Fruit fly (Drosophila melanogaster) whole organism, embryonic: Measurements from ENCODE around the gene prd1.
A peak's percentile ranks its signal among the peaks of the same experiment; 100 is the strongest.

Source experiments
- Atf-2 ChIP-seq: fragments of 200-800 bp; sonication (Bioruptor generic); optimal IDR thresholded peaks from 2 replicates; lab custom pipeline; 2016; ENCODE audit warnings: missing biosample characterization, missing genetic modification characterization
- BEAF-32 ChIP-seq: fragments of 200-800 bp; sonication (Bioruptor generic); optimal IDR thresholded peaks from 3 replicates; lab custom pipeline; 2017; ENCODE audit warnings: missing biosample characterization, missing genetic modification characterization, mild to moderate bottlenecking, moderate library complexity, missing genetic modification reagents
- Bdp1 ChIP-seq: fragments of 200-800 bp; sonication (Bioruptor generic); optimal IDR thresholded peaks from 3 replicates; lab custom pipeline; 2016; ENCODE audit warnings: missing biosample characterization, missing genetic modification characterization
- CG10431 ChIP-seq: fragments of 200-800 bp; sonication (Bioruptor generic); optimal IDR thresholded peaks from 3 replicates; lab custom pipeline; 2018; ENCODE audit warnings: missing biosample characterization, mild to moderate bottlenecking, missing genetic modification characterization
- CG10654 ChIP-seq: fragments of 200-800 bp; sonication (Bioruptor generic); optimal IDR thresholded peaks from 2 replicates; lab custom pipeline; 2016; ENCODE audit warnings: missing biosample characterization, missing genetic modification characterization
- CG10959 ChIP-seq: fragments of 200-800 bp; sonication (Bioruptor generic); IDR thresholded peaks from 2 replicates; pipeline ENCODE4 v1.3.6; 2022; ENCODE audit warnings: missing biosample characterization, missing genetic modification characterization
- CG13424 ChIP-seq: fragments of 200-800 bp; sonication (Bioruptor generic); optimal IDR thresholded peaks from 2 replicates; lab custom pipeline; 2019; ENCODE audit warnings: missing biosample characterization, mild to moderate bottlenecking, missing genetic modification characterization, moderate library complexity
- CG15514 ChIP-seq: fragments of 200-800 bp; sonication (Bioruptor generic); optimal IDR thresholded peaks from 3 replicates; lab custom pipeline; 2017; ENCODE audit warnings: missing biosample characterization, missing genetic modification characterization, mild to moderate bottlenecking, moderate library complexity, missing genetic modification reagents
- CG17186 ChIP-seq: fragments of 200-800 bp; sonication (Bioruptor generic); optimal IDR thresholded peaks from 3 replicates; lab custom pipeline; 2017; ENCODE audit warnings: missing biosample characterization, missing genetic modification reagents, missing genetic modification characterization
- CG18262 ChIP-seq: fragments of 200-800 bp; optimal IDR thresholded peaks from 3 replicates; lab custom pipeline; 2019; ENCODE audit warnings: missing biosample characterization, mild to moderate bottlenecking, missing genetic modification characterization, moderate library complexity
- CG2875 ChIP-seq: fragments of 200-800 bp; sonication (Bioruptor generic); optimal IDR thresholded peaks from 2 replicates; lab custom pipeline; 2017; ENCODE audit warnings: missing biosample characterization, mild to moderate bottlenecking, missing genetic modification characterization, missing genetic modification reagents
- CG30403 ChIP-seq: fragments of 200-800 bp; sonication (Bioruptor generic); optimal IDR thresholded peaks from 3 replicates; lab custom pipeline; 2016; ENCODE audit warnings: missing biosample characterization, missing genetic modification characterization
- CG32532 ChIP-seq: fragments of 200-800 bp; sonication (Bioruptor generic); IDR thresholded peaks from 2 replicates; pipeline ENCODE4 v1.3.6; 2022; ENCODE audit warnings: missing biosample characterization, missing genetic modification characterization
- CG3726 ChIP-seq: fragments of 200-800 bp; sonication (Bioruptor generic); IDR thresholded peaks from 3 replicates; pipeline ENCODE4, ENCODE4 v1.3.6; 2022; ENCODE audit warnings: missing biosample characterization, missing genetic modification characterization
- CG3838 ChIP-seq: fragments of 200-800 bp; sonication (Bioruptor generic); optimal IDR thresholded peaks from 3 replicates; lab custom pipeline; 2016; ENCODE audit warnings: missing biosample characterization, missing genetic modification characterization
- CG4617 ChIP-seq: fragments of 200-800 bp; sonication (Bioruptor generic); optimal IDR thresholded peaks from 3 replicates; lab custom pipeline; 2016; ENCODE audit warnings: missing biosample characterization, missing genetic modification characterization, borderline replicate concordance
- CG6765 ChIP-seq: fragments of 200-800 bp; sonication (Bioruptor generic); optimal IDR thresholded peaks from 3 replicates; lab custom pipeline; 2017; ENCODE audit warnings: missing biosample characterization, mild to moderate bottlenecking, missing genetic modification characterization
- CG6854 ChIP-seq: fragments of 200-800 bp; sonication (Bioruptor generic); optimal IDR thresholded peaks from 3 replicates; lab custom pipeline; 2017; ENCODE audit warnings: missing biosample characterization, mild to moderate bottlenecking, missing genetic modification characterization
- CG8290 ChIP-seq, 3 experiments: fragments of 200-800 bp; sonication (Bioruptor generic); optimal IDR thresholded peaks; 2 replicates each; lab custom pipeline; 2016 to 2019; ENCODE audit warnings: missing biosample characterization in 3 of 3, missing genetic modification characterization in 3 of 3, mild to moderate bottlenecking in 2 of 3, moderate library complexity in 1 of 3
- Doc2 ChIP-seq: fragments of 200-800 bp; sonication (Bioruptor generic); IDR thresholded peaks from 2 replicates; pipeline ENCODE4 v1.3.6; 2022; ENCODE audit warnings: missing biosample characterization, missing genetic modification characterization
- Fer3 ChIP-seq: fragments of 200-800 bp; sonication (Bioruptor generic); optimal IDR thresholded peaks from 2 replicates; lab custom pipeline; 2018; ENCODE audit warnings: missing biosample characterization, mild to moderate bottlenecking, missing genetic modification characterization, moderate library complexity
- HLHmδ ChIP-seq: fragments of 200-800 bp; sonication (Bioruptor generic); optimal IDR thresholded peaks from 2 replicates; lab custom pipeline; 2018; ENCODE audit warnings: missing biosample characterization, mild to moderate bottlenecking, missing genetic modification characterization, moderate library complexity
- Hr51 ChIP-seq, 2 experiments: fragments of 200-800 bp; sonication (Bioruptor generic); optimal IDR thresholded peaks; 2 replicates in 1 of 2; 3 replicates in 1 of 2; lab custom pipeline; 2016 to 2018; ENCODE audit warnings: missing biosample characterization in 2 of 2, missing genetic modification characterization in 2 of 2, mild to moderate bottlenecking in 1 of 2, moderate library complexity in 1 of 2
- Lhr ChIP-seq: fragments of 200-800 bp; sonication (Bioruptor generic); optimal IDR thresholded peaks from 3 replicates; lab custom pipeline; 2017; ENCODE audit warnings: mild to moderate bottlenecking, missing biosample characterization, missing genetic modification reagents, missing genetic modification characterization
- Sin3A ChIP-seq: fragments of >200 bp; optimal IDR thresholded peaks from 2 replicates; lab custom pipeline; 2018
- Sox102F ChIP-seq: fragments of 200-800 bp; sonication (Bioruptor generic); optimal IDR thresholded peaks from 2 replicates; lab custom pipeline; 2018; ENCODE audit warnings: missing biosample characterization, mild to moderate bottlenecking, missing genetic modification characterization, moderate library complexity
- Spps ChIP-seq: fragments of 200-800 bp; sonication (Bioruptor generic); optimal IDR thresholded peaks from 2 replicates; lab custom pipeline; 2018; ENCODE audit warnings: missing biosample characterization, mild to moderate bottlenecking, missing genetic modification characterization
- Trl ChIP-seq, 3 experiments: fragments of >200 bp in 2 of 3; fragments of 200-800 bp in 1 of 3; sonication (Bioruptor generic) in 1 of 3; optimal IDR thresholded peaks; 2 replicates in 1 of 3; 3 replicates in 2 of 3; lab custom pipeline; 2016 to 2017; ENCODE audit warnings: missing biosample characterization in 1 of 3, missing genetic modification characterization in 1 of 3
- br ChIP-seq: fragments of >200 bp; optimal IDR thresholded peaks from 2 replicates; lab custom pipeline; 2017
- caup ChIP-seq: fragments of 200-800 bp; sonication (Bioruptor generic); optimal IDR thresholded peaks from 3 replicates; lab custom pipeline; 2017; ENCODE audit warnings: missing biosample characterization, mild to moderate bottlenecking, missing genetic modification characterization, moderate library complexity; ENCODE audit not compliant: severe bottlenecking
- cwo ChIP-seq: fragments of 200-800 bp; sonication (Bioruptor generic); optimal IDR thresholded peaks from 3 replicates; lab custom pipeline; 2017; ENCODE audit warnings: missing biosample characterization, missing genetic modification characterization, mild to moderate bottlenecking, moderate library complexity, missing genetic modification reagents
- danr ChIP-seq: fragments of 200-800 bp; sonication (Bioruptor generic); IDR thresholded peaks from 2 replicates; pipeline ENCODE4 v1.3.6; 2022; ENCODE audit warnings: missing biosample characterization, missing genetic modification characterization
- dm ChIP-seq: fragments of 200-800 bp; sonication (Bioruptor generic); optimal IDR thresholded peaks from 3 replicates; lab custom pipeline; 2016; ENCODE audit warnings: missing biosample characterization, missing genetic modification characterization
- eyg ChIP-seq: fragments of 200-800 bp; sonication (Bioruptor generic); optimal IDR thresholded peaks from 3 replicates; lab custom pipeline; 2016; ENCODE audit warnings: missing biosample characterization, missing genetic modification characterization
- gce ChIP-seq: fragments of 200-800 bp; sonication (Bioruptor generic); IDR thresholded peaks from 3 replicates; pipeline ENCODE4 v1.3.6; 2022; ENCODE audit warnings: missing biosample characterization, missing genetic modification characterization
- ind ChIP-seq: fragments of 200-800 bp; sonication (Bioruptor generic); optimal IDR thresholded peaks from 3 replicates; lab custom pipeline; 2016; ENCODE audit warnings: missing biosample characterization, missing genetic modification characterization
- jumu ChIP-seq: fragments of 200-800 bp; sonication (Bioruptor generic); optimal IDR thresholded peaks from 3 replicates; lab custom pipeline; 2016; ENCODE audit warnings: missing biosample characterization, missing genetic modification characterization
- oc ChIP-seq: fragments of 200-800 bp; sonication (Bioruptor generic); optimal IDR thresholded peaks from 2 replicates; lab custom pipeline; 2018; ENCODE audit warnings: missing biosample characterization, mild to moderate bottlenecking, missing genetic modification characterization, moderate library complexity
- pan ChIP-seq, 4 experiments: fragments of >200 bp in 3 of 4; fragments of 200-800 bp in 1 of 4; sonication (Bioruptor generic) in 1 of 4; optimal IDR thresholded peaks in 3 of 4; IDR thresholded peaks in 1 of 4; 2 replicates each; pipeline versions ENCODE4 v1.3.6 to Lab custom; 2017 to 2022; ENCODE audit warnings: missing biosample characterization in 2 of 4, missing genetic modification characterization in 2 of 4, mixed read lengths in 1 of 4
- pnt ChIP-seq: fragments of 200-800 bp; sonication (Bioruptor generic); optimal IDR thresholded peaks from 3 replicates; lab custom pipeline; 2016; ENCODE audit warnings: missing biosample characterization, missing genetic modification characterization
- psq ChIP-seq: fragments of 200-800 bp; sonication (Bioruptor generic); optimal IDR thresholded peaks from 2 replicates; lab custom pipeline; 2017; ENCODE audit warnings: missing biosample characterization, missing genetic modification characterization
- ranshi ChIP-seq: fragments of 200-800 bp; sonication (Bioruptor generic); IDR thresholded peaks from 2 replicates; pipeline ENCODE4 v1.3.6; 2022; ENCODE audit warnings: missing biosample characterization, missing genetic modification characterization
- salm ChIP-seq: fragments of 200-800 bp; sonication (Bioruptor generic); optimal IDR thresholded peaks from 2 replicates; lab custom pipeline; 2018; ENCODE audit warnings: missing biosample characterization, mild to moderate bottlenecking, missing genetic modification characterization
- sd ChIP-seq: fragments of 200-800 bp; sonication (Bioruptor generic); optimal IDR thresholded peaks from 3 replicates; lab custom pipeline; 2018; ENCODE audit warnings: missing biosample characterization, mild to moderate bottlenecking, missing genetic modification characterization, moderate library complexity
- sens ChIP-seq: fragments of 200-800 bp; sonication (Bioruptor generic); peaks from one replicate; lab custom pipeline; 2016; ENCODE audit warnings: missing biosample characterization, missing genetic modification characterization
- sna ChIP-seq: fragments of 200-800 bp; sonication (Bioruptor generic); IDR thresholded peaks from 2 replicates; pipeline ENCODE4 v1.3.6; 2022; ENCODE audit warnings: missing biosample characterization, missing genetic modification characterization; ENCODE audit not compliant: partially characterized antibody
- so ChIP-seq: fragments of 200-800 bp; sonication (Bioruptor generic); IDR thresholded peaks from 3 replicates; pipeline ENCODE4 v1.3.6; 2022; ENCODE audit warnings: missing biosample characterization, missing genetic modification characterization
- stc ChIP-seq: fragments of 200-800 bp; sonication (Bioruptor generic); IDR thresholded peaks from 2 replicates; pipeline ENCODE4 v1.3.6; 2022; ENCODE audit warnings: missing biosample characterization, missing genetic modification characterization
- toy ChIP-seq: fragments of 200-800 bp; sonication (Bioruptor generic); IDR thresholded peaks from 2 replicates; pipeline ENCODE4 v1.3.6; 2022; ENCODE audit warnings: missing biosample characterization, missing genetic modification characterization
- tup ChIP-seq: fragments of 200-800 bp; sonication (Bioruptor generic); optimal IDR thresholded peaks from 2 replicates; lab custom pipeline; 2016; ENCODE audit warnings: missing biosample characterization, mild to moderate bottlenecking, missing genetic modification characterization, moderate library complexity

Gene prd1

dm6 chr3R:11759185-11759731 is 27.6 kb downstream of the prd1 start (continued):
- peak; percentile 18 for TF ChIP-seq HLHmδ
- no peak for TF ChIP-seq CG30403 (GFP tag; lab: Kevin White, UChicago)
- peak in 1 of 2 experiments; percentile 39 for TF ChIP-seq Trl (optimal IDR thresholded peaks at IDR 0.05; lab: Kevin White, UChicago)
- no peak for TF ChIP-seq Trl (GFP tag; optimal IDR thresholded peaks at IDR 0.05; lab: Kevin White, UChicago)
- TF ChIP-seq pan (optimal IDR thresholded peaks at IDR 0.05; lab: Kevin White, UChicago), result no peak
- TF ChIP-seq pan (GFP tag; optimal IDR thresholded peaks at IDR 0.05 in 1 of 2, IDR thresholded peaks at IDR 0.05 in 1 of 2), result no peak
- TF ChIP-seq sd (tag; lab: Kevin White, UChicago), result no peak
- TF ChIP-seq CG15514, result no peak
- TF ChIP-seq CG13424 (tag; lab: Kevin White, UChicago), result no peak
- no peak for TF ChIP-seq CG3726 (GFP tag; lab: Robert Waterston, UW)
- TF ChIP-seq CG6765 (GFP tag; lab: Kevin White, UChicago), result no peak
- no peak for TF ChIP-seq ind
- TF ChIP-seq Atf-2 (GFP tag; lab: Kevin White, UChicago), result no peak
- no peak for TF ChIP-seq sna (GFP tag; lab: Robert Waterston, UW)
- no peak for TF ChIP-seq CG8290 (GFP tag; optimal IDR thresholded peaks at IDR 0.05; lab: Kevin White, UChicago)
- TF ChIP-seq CG8290 (tag; optimal IDR thresholded peaks at IDR 0.05; lab: Kevin White, UChicago), result peak in 1 of 2 experiments; percentile 53
- no peak for TF ChIP-seq CG4617 (GFP tag; lab: Kevin White, UChicago)
- no peak for TF ChIP-seq tup (GFP tag; lab: Kevin White, UChicago)
- no peak for TF ChIP-seq so
- TF ChIP-seq CG2875 (GFP tag; lab: Kevin White, UChicago), result no peak
- TF ChIP-seq sens (GFP tag; lab: Kevin White, UChicago), result no peak
- peak; percentile 33 for TF ChIP-seq cwo (GFP tag; lab: Kevin White, UChicago)
- no peak for TF ChIP-seq Bdp1 (GFP tag; lab: Kevin White, UChicago)
- TF ChIP-seq CG32532, result no peak
- no peak for TF ChIP-seq oc (tag; lab: Kevin White, UChicago)
- no peak for TF ChIP-seq CG17186 (GFP tag; lab: Kevin White, UChicago)
- no peak for TF ChIP-seq toy (GFP tag; lab: Robert Waterston, UW)
- TF ChIP-seq stc, result no peak
- no peak for TF ChIP-seq gce (GFP tag; lab: Robert Waterston, UW)
- TF ChIP-seq ranshi (GFP tag; lab: Robert Waterston, UW), result no peak
- no peak for TF ChIP-seq danr (GFP tag; lab: Robert Waterston, UW)
- no peak for TF ChIP-seq CG10431 (GFP tag; lab: Kevin White, UChicago)
- TF ChIP-seq Fer3 (tag; lab: Kevin White, UChicago), result no peak
- no peak for TF ChIP-seq salm (tag; lab: Kevin White, UChicago)
- no peak for TF ChIP-seq Spps (tag; lab: Kevin White, UChicago)
- TF ChIP-seq psq (GFP tag; lab: Kevin White, UChicago), result no peak
- TF ChIP-seq Doc2 (GFP tag; lab: Robert Waterston, UW), result no peak
- no peak for TF ChIP-seq CG10959 (GFP tag; lab: Robert Waterston, UW)
- TF ChIP-seq caup (GFP tag; lab: Kevin White, UChicago), result no peak
- peak; percentile 14 for TF ChIP-seq CG3838 (GFP tag; lab: Kevin White, UChicago)
- TF ChIP-seq Sox102F (GFP tag; lab: Kevin White, UChicago), result no peak
- TF ChIP-seq dm (GFP tag; lab: Kevin White, UChicago), result no peak
- TF ChIP-seq Hr51 (GFP tag; optimal IDR thresholded peaks at IDR 0.05; lab: Kevin White, UChicago), result no peak
- no peak for TF ChIP-seq Lhr (GFP tag; lab: Kevin White, UChicago)
- TF ChIP-seq jumu (GFP tag; lab: Kevin White, UChicago), result no peak
- TF ChIP-seq CG18262 (tag; lab: Kevin White, UChicago), result no peak
- no peak for TF ChIP-seq eyg (GFP tag; lab: Kevin White, UChicago)
- no peak for TF ChIP-seq BEAF-32
- TF ChIP-seq Sin3A (lab: Kevin White, UChicago), result no peak
- TF ChIP-seq CG6854 (GFP tag; lab: Kevin White, UChicago), result no peak
- TF ChIP-seq pnt (GFP tag; lab: Kevin White, UChicago), result no peak
- TF ChIP-seq br (lab: Kevin White, UChicago), result no peak
- TF ChIP-seq CG10654 (GFP tag; lab: Kevin White, UChicago), result no peak
